Worm (Caenorhabditis elegans) whole organism, L4 larva: ENCODE data around the gene str-206.

Experiments
- ceh-82 ChIP-seq: sonication (generic microtip); optimal IDR thresholded peaks from 2 replicates; lab custom pipeline; 2017; ENCODE audit warnings: missing biosample characterization, missing genetic modification characterization
- duxl-1 ChIP-seq: sonication (generic microtip); optimal IDR thresholded peaks from 2 replicates; lab custom pipeline; 2016; ENCODE audit warnings: mild to moderate bottlenecking, missing genetic modification characterization, moderate library complexity, missing compliant biosample characterization; ENCODE audit not compliant: poor library complexity
- mep-1 ChIP-seq: fragments of 150-350 bp; sonication (generic microtip); optimal IDR thresholded peaks from 3 replicates; lab custom pipeline; 2014; ENCODE audit warnings: missing biosample characterization, missing genetic modification characterization
- nhr-77 ChIP-seq: fragments of 150-350 bp; optimal IDR thresholded peaks from 2 replicates; lab custom pipeline; 2014; ENCODE audit warnings: missing biosample characterization, missing genetic modification characterization

- TF ChIP-seq mep-1 (tag; lab: Kevin White, UChicago) (no peak), ceh-82 (tag; lab: Kevin White, UChicago) (no peak), duxl-1 (tag; lab: Kevin White, UChicago) (no peak), nhr-77 (tag; lab: Kevin White, UChicago) (no peak)
These were observed 15.4 kb upstream of the str-206 start, which contains the start of gene ttn-1 for ce11 chrV:6202573-6202972.
